1 worm cellular context compared by ENCODE assay signal in genomic region chrII:6250782-6251461, ce11.
TF ChIP-seq lines count a peak whose summit lies in the region.

Gene phb-2 (plus strand): TSS chrII:6251411.

TF ChIP-seq in whole organism, L4 larva, 104 proteins besides CTCF, POLR2A, EP300 and RAD21 (continued from another document):
- no peak for TF ChIP-seq Y5F2A.4 (GFP tag; optimal IDR thresholded peaks at IDR 0.05; lab: Kevin White, UChicago)
- TF ChIP-seq nhr-111 (GFP tag; optimal IDR thresholded peaks at IDR 0.05; lab: Kevin White, UChicago), result no peak
- peak; percentile 55 for TF ChIP-seq unc-130 (GFP tag; optimal IDR thresholded peaks at IDR 0.05; lab: Kevin White, UChicago)
- TF ChIP-seq daf-8 (GFP tag; IDR thresholded peaks at IDR 0.05; lab: Robert Waterston, UW), result no peak
- peak; percentile 95 for TF ChIP-seq aha-1 (tag; lab: Kevin White, UChicago)
- TF ChIP-seq nhr-41 (GFP tag; IDR thresholded peaks at IDR 0.05; lab: Robert Waterston, UW), result no peak
- no peak for TF ChIP-seq lir-3 (tag; optimal IDR thresholded peaks at IDR 0.05; lab: Kevin White, UChicago)
- peak; percentile 38 for TF ChIP-seq dmd-6 (GFP tag; IDR thresholded peaks at IDR 0.05; lab: Robert Waterston, UW)
- TF ChIP-seq nhr-77 (tag; optimal IDR thresholded peaks at IDR 0.05; lab: Kevin White, UChicago), result peak; percentile 52
- no peak for TF ChIP-seq jun-1 (tag; optimal IDR thresholded peaks at IDR 0.05; lab: Kevin White, UChicago)
- TF ChIP-seq daf-12 (tag; optimal IDR thresholded peaks at IDR 0.05; lab: Kevin White, UChicago), result no peak
- TF ChIP-seq hmg-1.1 (GFP tag; IDR thresholded peaks at IDR 0.05; lab: Robert Waterston, UW), result peak; percentile 77
- TF ChIP-seq zip-11 (GFP tag; IDR thresholded peaks at IDR 0.05; lab: Robert Waterston, UW), result no peak
- no peak for TF ChIP-seq dmd-8 (GFP tag; IDR thresholded peaks at IDR 0.05; lab: Robert Waterston, UW)
- TF ChIP-seq Y75B8A.6 (GFP tag; IDR thresholded peaks at IDR 0.05; lab: Robert Waterston, UW), result no peak
- TF ChIP-seq spr-1 (tag; optimal IDR thresholded peaks at IDR 0.05; lab: Kevin White, UChicago), result no peak
- peak; percentile 41 for TF ChIP-seq nhr-11 (tag; optimal IDR thresholded peaks at IDR 0.05; lab: Kevin White, UChicago)
- TF ChIP-seq nhr-10 (tag; optimal IDR thresholded peaks at IDR 0.05; lab: Kevin White, UChicago), result no peak
- no peak for TF ChIP-seq ztf-11 (tag; optimal IDR thresholded peaks at IDR 0.05; lab: Kevin White, UChicago)
- TF ChIP-seq F49E8.2 (tag; optimal IDR thresholded peaks at IDR 0.05; lab: Kevin White, UChicago; ENCODE audit: borderline replicate concordance), result no peak
- TF ChIP-seq madf-9 (GFP tag; conservative IDR thresholded peaks at IDR 0.05; lab: Robert Waterston, UW), result no peak
- no peak for TF ChIP-seq daf-16 (GFP tag; optimal IDR thresholded peaks at IDR 0.05; lab: Kevin White, UChicago)
- TF ChIP-seq daf-16 (tag; optimal IDR thresholded peaks at IDR 0.05; lab: Kevin White, UChicago), result peak; percentile 83
- peak; percentile 76 for TF ChIP-seq mep-1 (tag; optimal IDR thresholded peaks at IDR 0.05; lab: Kevin White, UChicago)
- TF ChIP-seq pqm-1 (tag; optimal IDR thresholded peaks at IDR 0.05; lab: Kevin White, UChicago), result no peak
- no peak for TF ChIP-seq ceh-32 (tag; optimal IDR thresholded peaks at IDR 0.05; lab: Kevin White, UChicago; ENCODE audit: poor library complexity)
- no peak for TF ChIP-seq ces-1 (GFP tag; optimal IDR thresholded peaks at IDR 0.05; lab: Kevin White, UChicago)
- TF ChIP-seq lin-15B (tag; optimal IDR thresholded peaks at IDR 0.05; lab: Kevin White, UChicago), result no peak
- TF ChIP-seq unc-39 (tag; optimal IDR thresholded peaks at IDR 0.05; lab: Kevin White, UChicago), result no peak
- TF ChIP-seq lin-1 (GFP tag; IDR thresholded peaks at IDR 0.05; lab: Robert Waterston, UW), result no peak
- TF ChIP-seq zag-1 (tag; optimal IDR thresholded peaks at IDR 0.05; lab: Kevin White, UChicago), result no peak
- peak; percentile 73 for TF ChIP-seq lin-38 (GFP tag; IDR thresholded peaks at IDR 0.05; lab: Robert Waterston, UW)
- no peak for TF ChIP-seq nhr-48 (tag; optimal IDR thresholded peaks at IDR 0.05; lab: Kevin White, UChicago)
- TF ChIP-seq dve-1 (tag; optimal IDR thresholded peaks at IDR 0.05; lab: Kevin White, UChicago; ENCODE audit: insufficient read depth), result peak; percentile 50
- peak in 1 of 2 experiments; percentile 0 for TF ChIP-seq mdl-1 (tag; optimal IDR thresholded peaks at IDR 0.05; lab: Kevin White, UChicago)
- TF ChIP-seq ZK337.2 (GFP tag; IDR thresholded peaks at IDR 0.05; lab: Robert Waterston, UW), result no peak
- no peak for TF ChIP-seq lin-29 (GFP tag; IDR thresholded peaks at IDR 0.05; lab: Robert Waterston, UW)
- TF ChIP-seq snpc-1.2 (GFP tag; IDR thresholded peaks at IDR 0.05; lab: Robert Waterston, UW), result no peak
- TF ChIP-seq ceh-82 (tag; optimal IDR thresholded peaks at IDR 0.05; lab: Kevin White, UChicago), result no peak
- no peak for TF ChIP-seq F37D6.2 (tag; optimal IDR thresholded peaks at IDR 0.05; lab: Kevin White, UChicago)
- TF ChIP-seq fos-1 (tag; optimal IDR thresholded peaks at IDR 0.05; lab: Kevin White, UChicago), result no peak
- no peak for TF ChIP-seq ceh-28 (tag; optimal IDR thresholded peaks at IDR 0.05; lab: Kevin White, UChicago)
- no peak for TF ChIP-seq mxl-2 (GFP tag; conservative IDR thresholded peaks at IDR 0.05; lab: Robert Waterston, UW)
- TF ChIP-seq zfp-2 (tag; optimal IDR thresholded peaks at IDR 0.05; lab: Kevin White, UChicago), result no peak
- TF ChIP-seq nhr-28 (tag; optimal IDR thresholded peaks at IDR 0.05; lab: Kevin White, UChicago), result peak; percentile 77
- TF ChIP-seq T26A8.4 (GFP tag; IDR thresholded peaks at IDR 0.05; lab: Robert Waterston, UW), result peak; percentile 70
